Fruit fly (Drosophila melanogaster) ovary, adult (tissue): Measurements from ENCODE around the gene r.

Experiments
- CG17801 ChIP-seq: fragments of 200-800 bp; optimal IDR thresholded peaks from 2 replicates; lab custom pipeline; 2019; ENCODE audit warnings: missing biosample characterization, mild to moderate bottlenecking, missing genetic modification characterization, moderate library complexity; ENCODE audit not compliant: partially characterized antibody

Gene r

DNA sequence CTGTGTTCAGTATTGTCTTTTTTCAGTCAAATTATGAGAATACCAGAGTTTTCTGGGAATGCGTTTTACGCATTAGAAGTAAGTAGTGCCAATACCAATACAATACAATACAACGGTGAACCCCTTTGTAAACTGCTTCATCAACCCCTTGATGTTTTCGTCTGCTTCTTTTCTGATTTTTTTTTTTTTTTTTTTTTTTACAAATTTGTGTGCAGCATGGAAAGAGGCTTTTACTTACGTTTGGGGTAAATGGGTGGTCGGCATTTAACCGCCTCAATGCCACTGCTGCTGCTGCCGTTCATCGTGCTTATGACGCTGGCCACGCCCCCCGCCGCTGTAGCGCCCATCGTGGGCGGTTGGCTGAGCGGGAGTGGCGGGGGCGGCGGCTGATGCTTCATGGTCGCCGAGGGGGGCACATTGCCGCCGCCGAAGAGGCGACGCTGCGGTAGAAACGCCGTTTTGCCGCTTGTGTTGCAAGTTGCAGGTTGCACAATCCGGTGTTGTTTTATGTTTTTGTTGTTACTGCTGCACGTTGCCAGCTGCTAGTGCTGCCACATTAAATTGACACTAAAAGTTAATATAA is 38.7 kb downstream of the r start:
- no peak for TF ChIP-seq CG17801 (GFP tag; lab: Kevin White, UChicago)

DNA sequence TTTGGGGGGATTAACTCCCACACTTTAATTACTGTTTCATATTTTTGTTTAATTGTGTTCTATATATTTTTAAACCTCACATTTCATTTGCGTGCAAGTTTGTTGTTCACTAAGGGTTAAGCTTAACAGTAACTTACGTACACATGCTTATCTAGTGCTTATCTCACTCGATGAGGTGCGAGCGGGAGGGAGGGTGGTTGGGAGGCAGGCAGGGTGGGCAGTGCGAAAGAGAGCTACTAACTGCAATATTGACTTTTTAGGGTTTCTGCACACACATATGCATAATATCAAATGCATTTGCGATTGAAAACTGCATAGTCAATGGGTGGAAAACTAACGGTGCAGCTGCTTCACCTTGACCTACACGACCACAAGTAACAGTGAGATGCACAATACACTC is 39.3 kb downstream of the r start:
- TF ChIP-seq CG17801 (GFP tag; lab: Kevin White, UChicago): no peak

DNA sequence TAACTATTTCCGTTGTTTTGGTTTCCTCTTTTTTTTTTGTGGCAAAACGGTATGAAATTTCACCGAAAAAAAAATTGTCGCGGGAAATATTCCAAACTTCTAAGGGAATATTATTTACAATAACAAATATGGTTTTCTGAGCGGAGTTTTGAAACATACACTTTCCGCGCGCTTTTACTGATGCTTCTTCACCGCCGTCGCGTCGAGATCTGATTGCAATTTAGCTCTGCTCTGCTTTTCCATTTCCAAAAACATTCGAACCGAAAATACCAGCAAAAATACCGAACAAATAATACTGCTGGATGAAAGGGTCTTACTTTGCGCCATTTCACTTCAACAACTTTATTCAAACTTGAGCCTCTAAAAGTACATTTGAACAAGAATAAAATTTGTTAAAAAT is 39.8 kb downstream of the r start, which contains the start of gene Septin4:
Gene Septin4, minus strand, starts transcription at position 215 of the 400 bp plus-strand sequence.
- TF ChIP-seq CG17801 (GFP tag; lab: Kevin White, UChicago): no peak

DNA sequence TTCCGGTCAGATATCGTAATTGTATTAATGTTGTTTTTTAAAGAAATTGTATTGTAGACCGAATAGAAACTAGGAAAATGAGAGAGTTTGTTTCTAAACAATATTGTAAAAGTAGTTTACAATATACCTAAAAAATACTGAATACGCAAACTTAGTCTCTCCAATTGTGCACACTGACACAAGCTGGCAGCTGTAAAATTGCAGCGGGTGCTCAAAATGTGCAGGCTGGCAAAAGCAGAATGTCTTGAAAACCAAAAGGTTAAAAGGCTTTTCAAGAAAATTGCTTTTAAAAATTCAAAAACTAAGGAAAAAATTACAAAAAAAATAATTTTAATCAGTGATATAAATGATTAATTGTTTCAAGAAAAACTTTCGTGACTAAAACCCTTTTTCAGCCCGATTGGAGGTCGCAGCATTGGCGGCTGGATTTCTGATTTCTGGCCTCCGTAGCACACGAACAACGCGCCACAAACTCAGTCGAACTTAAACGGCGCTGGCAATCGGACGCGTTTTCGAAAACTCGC is 40.6 kb downstream of the r start, which contains the start of gene CG4678:
Gene CG4678, plus strand, starts transcription at position 474 of the 524 bp plus-strand sequence.
- TF ChIP-seq CG17801 (GFP tag; lab: Kevin White, UChicago): no peak

DNA sequence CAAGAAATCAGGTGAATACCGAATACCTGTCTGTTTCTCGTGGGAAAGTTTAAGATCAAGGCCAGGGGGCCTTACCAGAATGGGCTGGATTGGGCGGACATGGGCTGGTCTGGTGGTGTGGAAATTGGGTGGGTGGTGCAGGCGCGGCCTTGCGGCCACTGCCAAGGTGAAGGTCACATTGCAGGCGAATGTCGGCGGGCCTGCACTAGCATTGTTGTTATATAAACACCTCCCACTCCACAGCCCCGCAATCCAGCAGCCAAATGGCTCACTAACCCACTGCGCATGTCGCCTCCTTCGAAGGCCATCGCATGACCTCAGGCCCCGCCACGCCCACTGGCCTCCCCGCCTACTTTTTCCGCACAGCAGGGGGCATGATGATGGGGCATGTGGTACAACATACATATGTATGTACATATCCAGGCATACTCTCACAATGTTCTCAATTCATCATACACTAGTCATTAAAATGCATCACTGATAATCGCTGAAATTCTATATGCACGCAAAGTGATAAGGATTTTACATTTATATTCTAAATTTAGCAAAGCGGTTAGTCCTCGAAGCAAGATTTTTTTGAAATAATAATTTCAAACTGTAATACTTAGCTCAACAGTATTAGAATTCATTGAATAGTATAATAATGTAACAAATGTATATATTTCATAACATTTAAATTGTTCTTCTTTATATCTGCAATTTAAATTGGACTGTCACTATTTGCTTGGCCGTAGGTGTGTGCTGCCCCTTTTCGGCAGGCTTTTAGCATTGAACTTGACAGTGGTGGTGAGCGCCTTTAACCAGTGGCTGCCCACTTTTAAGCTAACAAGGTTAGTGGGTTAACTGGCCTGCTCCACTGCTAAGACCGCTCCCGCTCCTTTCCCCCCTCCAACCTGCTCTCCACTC is 41.7 kb downstream of the r start:
- TF ChIP-seq CG17801 (GFP tag; lab: Kevin White, UChicago): no peak

DNA sequence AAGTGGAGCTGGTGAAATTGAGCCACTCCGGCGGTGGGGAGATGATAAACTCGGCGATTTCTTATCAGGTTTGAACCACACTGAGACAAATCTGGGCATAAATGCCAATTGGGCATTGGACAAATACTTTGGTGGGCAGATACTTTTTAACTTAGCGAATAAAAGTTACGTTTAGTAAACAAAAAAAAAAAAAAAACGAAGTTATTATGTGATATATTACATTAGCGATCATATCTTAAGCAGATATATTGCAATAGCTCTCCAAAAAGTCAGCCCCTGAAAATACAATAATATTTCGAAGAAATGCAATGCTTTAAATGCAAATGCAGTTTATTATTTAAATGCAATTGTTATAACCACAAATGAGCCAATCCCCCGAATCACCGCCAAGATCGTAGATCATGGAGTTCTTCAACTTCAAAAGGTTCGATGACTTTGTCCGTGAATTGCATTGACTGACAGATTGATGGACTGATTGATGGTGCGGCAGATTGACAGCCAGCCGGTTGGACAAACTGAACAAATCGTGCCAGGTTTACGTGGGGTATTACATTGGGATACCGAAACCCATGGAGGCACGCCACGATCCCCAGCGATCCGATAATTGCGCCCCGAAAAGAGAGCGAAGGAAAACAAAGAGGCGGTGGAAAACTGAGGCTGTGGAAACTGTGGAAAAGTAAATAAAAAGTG is 42.9 kb downstream of the r start:
- TF ChIP-seq CG17801 (GFP tag; lab: Kevin White, UChicago): no peak

DNA sequence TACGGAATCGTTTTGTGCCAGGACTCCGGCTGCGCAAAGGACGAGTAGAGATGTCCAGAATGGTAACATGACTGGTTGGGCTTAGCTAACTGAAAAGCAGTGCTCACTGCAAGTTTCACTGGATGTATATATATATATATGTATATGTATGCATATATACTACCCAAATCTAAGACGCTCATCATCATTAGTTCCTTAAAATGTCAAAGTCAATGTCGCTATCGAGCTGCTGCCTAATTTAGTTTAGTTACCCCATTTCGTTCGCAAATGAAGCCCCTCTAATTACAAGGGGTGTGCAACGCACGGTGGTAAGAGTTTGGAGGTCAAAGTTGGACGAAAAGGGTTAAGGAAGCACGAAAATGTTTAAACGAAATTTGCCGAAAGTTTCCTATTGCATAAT is 44.9 kb downstream of the r start, which contains the start of gene CG9676:
Gene CG9676, minus strand, starts transcription at position 101 of the 400 bp plus-strand sequence.
- no peak for TF ChIP-seq CG17801 (GFP tag; lab: Kevin White, UChicago)

DNA sequence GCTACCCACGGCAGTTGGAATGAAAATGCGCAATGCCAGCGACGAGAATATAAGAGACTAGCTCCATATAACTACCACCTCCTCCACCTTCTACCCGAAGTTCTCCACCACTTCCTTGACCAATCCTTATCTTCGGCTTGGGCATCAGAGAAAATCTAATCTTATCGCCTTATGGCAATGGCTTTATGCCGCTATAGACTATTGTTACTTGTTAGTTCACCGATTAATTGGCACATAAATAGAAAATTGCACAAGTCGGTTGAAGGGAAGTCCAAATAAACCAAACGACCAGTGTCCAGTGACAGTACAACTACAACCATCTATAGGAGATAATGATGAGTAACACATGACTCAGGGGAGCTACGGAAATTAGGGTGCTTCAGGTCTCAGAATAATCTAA is 46.8 kb downstream of the r start, which contains the start of gene sphe:
Gene sphe, minus strand, starts transcription at position 32 of the 400 bp plus-strand sequence.
- TF ChIP-seq CG17801 (GFP tag; lab: Kevin White, UChicago): no peak

DNA sequence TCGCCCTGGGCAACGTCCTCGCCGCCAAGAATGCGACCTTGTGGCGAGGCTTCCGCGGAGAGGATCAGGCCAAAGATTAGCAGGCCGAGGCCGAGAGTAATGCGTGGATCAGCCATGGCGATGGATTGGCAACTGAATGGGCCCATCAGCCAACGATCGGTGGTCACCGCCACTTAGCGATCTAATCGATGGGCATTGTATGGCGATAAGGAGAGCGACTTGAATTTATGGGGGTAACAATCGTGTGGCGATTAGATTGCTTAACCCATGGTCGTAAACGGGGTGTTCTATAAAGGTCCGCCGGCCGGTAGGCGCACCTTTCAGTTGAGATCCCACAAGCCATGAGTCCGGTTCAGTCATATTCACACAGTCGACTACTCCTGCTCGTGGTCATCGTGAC is 48.6 kb downstream of the r start, which contains the start of the genes CG9673 and CG4653:
Gene CG9673, minus strand, starts transcription at position 138 of the 400 bp plus-strand sequence.
Gene CG4653, plus strand, starts transcription at position 335 of the 400 bp plus-strand sequence.
- TF ChIP-seq CG17801 (GFP tag; lab: Kevin White, UChicago): no peak

DNA sequence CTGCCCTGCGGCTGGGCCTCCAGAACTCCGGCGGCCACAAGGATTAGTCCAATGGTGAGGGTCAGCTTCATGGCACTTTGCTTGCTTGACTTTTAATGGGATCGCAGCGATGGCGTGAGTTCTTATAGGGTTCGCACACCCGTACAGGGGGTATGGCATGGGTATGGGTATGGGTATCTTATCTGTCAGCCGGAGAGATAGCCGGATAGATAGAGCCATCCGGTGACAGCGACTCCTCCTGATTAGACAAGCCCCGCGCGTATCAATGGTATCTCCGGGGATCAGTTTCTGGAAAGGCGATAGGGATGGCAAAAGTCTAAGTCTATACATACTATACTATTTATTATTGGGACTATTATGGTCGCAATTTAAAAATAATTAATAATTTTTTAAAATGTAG is 51.6 kb downstream of the r start, which contains the start of gene CG9672:
Gene CG9672, minus strand, starts transcription at position 101 of the 400 bp plus-strand sequence.
- TF ChIP-seq CG17801 (GFP tag; lab: Kevin White, UChicago): no peak

DNA sequence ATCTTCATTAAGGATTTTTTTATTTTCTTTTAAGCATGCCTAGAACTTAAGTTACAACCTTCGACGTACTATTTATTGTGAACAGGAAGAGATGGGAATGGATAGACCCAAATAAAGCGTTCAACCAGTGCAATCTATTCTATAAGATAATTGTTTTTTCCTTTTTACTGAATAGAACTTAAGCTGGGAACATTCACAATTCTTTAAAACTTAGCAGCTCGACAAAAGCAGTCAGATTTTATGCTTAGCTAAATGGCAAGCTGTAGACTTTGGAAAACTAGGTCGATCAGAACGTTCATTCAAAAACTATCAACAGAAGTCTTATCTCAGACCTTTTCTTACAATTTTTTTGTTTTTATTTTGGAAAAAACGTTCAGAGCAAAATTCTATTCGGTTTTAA is 55.8 kb downstream of the r start, which contains the start of gene CG13008:
Gene CG13008, plus strand, starts transcription at position 301 of the 400 bp plus-strand sequence.
- TF ChIP-seq CG17801 (GFP tag; lab: Kevin White, UChicago): no peak

DNA sequence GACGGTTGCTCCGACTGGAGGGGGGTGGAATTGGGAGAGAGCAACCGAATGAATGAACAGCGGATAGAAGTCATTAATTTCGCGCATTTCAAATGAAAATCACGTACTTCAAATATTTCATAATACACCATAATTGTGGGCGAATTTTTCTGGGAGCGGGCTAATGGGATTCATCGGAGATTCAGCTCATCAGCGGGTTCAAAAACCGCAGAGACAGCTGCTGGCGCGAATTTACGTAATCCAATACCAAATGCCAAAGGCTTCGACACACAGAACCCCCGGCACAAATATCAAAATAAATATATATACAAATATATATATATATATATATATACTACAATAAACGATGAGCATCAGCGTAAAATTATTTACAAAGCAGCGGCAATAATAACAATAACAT is 61.5 kb downstream of the r start:
- TF ChIP-seq CG17801 (GFP tag; lab: Kevin White, UChicago): no peak
